Worm (Caenorhabditis elegans) whole organism, L4 larva: ENCODE data around the gene W10G6.6.

ENCODE experiments used
- F49E8.2 ChIP-seq: sonication (generic microtip); optimal IDR thresholded peaks from 2 replicates; lab custom pipeline; 2016; ENCODE audit warnings: missing compliant biosample characterization, mild to moderate bottlenecking, missing genetic modification characterization, borderline replicate concordance
- R02D3.7 ChIP-seq: fragments of 150-350 bp; sonication (generic microtip); optimal IDR thresholded peaks from 3 replicates; lab custom pipeline; 2014; ENCODE audit warnings: missing biosample characterization, missing genetic modification characterization
- ceh-82 ChIP-seq: sonication (generic microtip); optimal IDR thresholded peaks from 2 replicates; lab custom pipeline; 2017; ENCODE audit warnings: missing biosample characterization, missing genetic modification characterization
- fos-1 ChIP-seq: fragments of 150-350 bp; optimal IDR thresholded peaks from 2 replicates; lab custom pipeline; 2014; ENCODE audit warnings: missing biosample characterization, missing genetic modification characterization
- hmg-1.1 ChIP-seq: fragments of 200-800 bp; sonication (Bioruptor generic); IDR thresholded peaks from 2 replicates; pipeline ENCODE4 v1.3.6; 2022; ENCODE audit warnings: missing genetic modification reagents, missing genetic modification characterization, missing compliant biosample characterization
- lim-7 ChIP-seq: fragments of 200-800 bp; sonication (Bioruptor generic); IDR thresholded peaks from 2 replicates; pipeline ENCODE4 v1.3.6; 2022; ENCODE audit warnings: missing genetic modification characterization, missing compliant biosample characterization
- nhr-10 ChIP-seq: fragments of 150-350 bp; optimal IDR thresholded peaks from 2 replicates; lab custom pipeline; 2014; ENCODE audit warnings: missing biosample characterization, missing genetic modification characterization
- nhr-11 ChIP-seq: fragments of 150-350 bp; optimal IDR thresholded peaks from 2 replicates; lab custom pipeline; 2014; ENCODE audit warnings: missing biosample characterization, missing genetic modification characterization
- nhr-237 ChIP-seq: sonication (generic microtip); optimal IDR thresholded peaks from 2 replicates; lab custom pipeline; 2017; ENCODE audit warnings: missing biosample characterization, missing genetic modification characterization
- nhr-25 ChIP-seq: sonication (generic microtip); optimal IDR thresholded peaks from 2 replicates; lab custom pipeline; 2017; ENCODE audit warnings: missing genetic modification characterization, mild to moderate bottlenecking, missing compliant biosample characterization, antibody characterized with exemption, moderate library complexity, borderline replicate concordance; ENCODE audit not compliant: insufficient read depth
- pha-4 ChIP-seq, 2 experiments: fragments of 150-350 bp in 1 of 2; fragments of 200-800 bp in 1 of 2; sonication (Bioruptor generic) in 1 of 2; IDR thresholded peaks in 1 of 2; optimal IDR thresholded peaks in 1 of 2; 2 replicates each; pipeline versions ENCODE4 v1.3.6 to Lab custom; 2014 to 2022; ENCODE audit warnings: missing genetic modification characterization in 2 of 2, missing genetic modification reagents in 2 of 2, missing biosample characterization in 1 of 2, missing compliant biosample characterization in 1 of 2
- ztf-11 ChIP-seq: fragments of 150-350 bp; optimal IDR thresholded peaks from 2 replicates; lab custom pipeline; 2014; ENCODE audit warnings: missing biosample characterization, missing genetic modification characterization

ce11 chrX:16204310-16204709 is 46.3 kb downstream of the W10G6.6 start:
- TF ChIP-seq F49E8.2 (tag; lab: Kevin White, UChicago), result no peak
- TF ChIP-seq ztf-11, result no peak
- TF ChIP-seq nhr-25 (tag; lab: Kevin White, UChicago), result no peak
- no peak for TF ChIP-seq nhr-10 (tag; lab: Kevin White, UChicago)
- no peak for TF ChIP-seq fos-1 (tag; lab: Kevin White, UChicago)
- TF ChIP-seq lim-7 (GFP tag; lab: Robert Waterston, UW), result no peak
- TF ChIP-seq ceh-82 (tag; lab: Kevin White, UChicago), result no peak
- no peak for TF ChIP-seq pha-4 (GFP tag; IDR thresholded peaks at IDR 0.05; lab: Robert Waterston, UW)
- no peak for TF ChIP-seq pha-4 (tag; optimal IDR thresholded peaks at IDR 0.05; lab: Kevin White, UChicago)
- TF ChIP-seq nhr-11 (tag; lab: Kevin White, UChicago), result no peak
- TF ChIP-seq R02D3.7 (tag; lab: Kevin White, UChicago), result no peak
- TF ChIP-seq nhr-237 (tag; lab: Kevin White, UChicago), result no peak
- no peak for TF ChIP-seq hmg-1.1 (GFP tag; lab: Robert Waterston, UW)
